Fruit fly (Drosophila melanogaster) whole organism, embryonic: Measurements from ENCODE around the gene CG10214.

Experiments
- Aef1 ChIP-seq: fragments of 200-800 bp; sonication (Bioruptor generic); IDR thresholded peaks from 3 replicates; pipeline ENCODE4 v1.3.6; 2022; ENCODE audit warnings: missing biosample characterization, missing genetic modification characterization
- Atf-2 ChIP-seq: fragments of 200-800 bp; sonication (Bioruptor generic); optimal IDR thresholded peaks from 2 replicates; lab custom pipeline; 2016; ENCODE audit warnings: missing biosample characterization, missing genetic modification characterization
- Bgb ChIP-seq: fragments of 200-800 bp; sonication (Bioruptor generic); IDR thresholded peaks from 2 replicates; pipeline ENCODE4 v1.3.6; 2022; ENCODE audit warnings: missing biosample characterization, missing genetic modification characterization; ENCODE audit not compliant: partially characterized antibody
- CG10654 ChIP-seq: fragments of 200-800 bp; sonication (Bioruptor generic); optimal IDR thresholded peaks from 2 replicates; lab custom pipeline; 2016; ENCODE audit warnings: missing biosample characterization, missing genetic modification characterization
- CG10979 ChIP-seq: fragments of 200-800 bp; sonication (Bioruptor generic); optimal IDR thresholded peaks from 2 replicates; lab custom pipeline; 2018; ENCODE audit warnings: missing biosample characterization, mild to moderate bottlenecking, missing genetic modification characterization, moderate library complexity
- CG11456 ChIP-seq: fragments of 200-800 bp; sonication (Bioruptor generic); IDR thresholded peaks from 3 replicates; pipeline ENCODE4 v1.3.6; 2022; ENCODE audit warnings: missing biosample characterization, missing genetic modification characterization
- CG12104 ChIP-seq: fragments of 200-800 bp; sonication (Bioruptor generic); optimal IDR thresholded peaks from 3 replicates; lab custom pipeline; 2016; ENCODE audit warnings: missing biosample characterization, missing genetic modification characterization
- CG14014 ChIP-seq: fragments of 200-800 bp; sonication (Bioruptor generic); IDR thresholded peaks from 2 replicates; pipeline ENCODE4 v1.3.6; 2022; ENCODE audit warnings: missing biosample characterization, missing genetic modification characterization
- CG1529 ChIP-seq: fragments of 200-800 bp; sonication (Bioruptor generic); optimal IDR thresholded peaks from 3 replicates; lab custom pipeline; 2018; ENCODE audit warnings: missing biosample characterization, missing genetic modification characterization
- CG2712 ChIP-seq: fragments of 200-800 bp; optimal IDR thresholded peaks from 3 replicates; lab custom pipeline; 2019; ENCODE audit warnings: missing biosample characterization, mild to moderate bottlenecking, missing genetic modification characterization, moderate library complexity
- CG30403 ChIP-seq: fragments of 200-800 bp; sonication (Bioruptor generic); optimal IDR thresholded peaks from 3 replicates; lab custom pipeline; 2016; ENCODE audit warnings: missing biosample characterization, missing genetic modification characterization
- CG3163 ChIP-seq: fragments of 200-800 bp; sonication (Bioruptor generic); optimal IDR thresholded peaks from 3 replicates; lab custom pipeline; 2016; ENCODE audit warnings: missing biosample characterization, missing genetic modification characterization
- CG34376 ChIP-seq: fragments of 200-800 bp; sonication (Bioruptor generic); optimal IDR thresholded peaks from 2 replicates; lab custom pipeline; 2018; ENCODE audit warnings: missing biosample characterization, mild to moderate bottlenecking, missing genetic modification characterization
- CG4707 ChIP-seq: fragments of 200-800 bp; sonication (Bioruptor generic); optimal IDR thresholded peaks from 2 replicates; lab custom pipeline; 2018; ENCODE audit warnings: missing biosample characterization, mild to moderate bottlenecking, missing genetic modification characterization, moderate library complexity
- CG4820 ChIP-seq: fragments of 200-800 bp; sonication (Bioruptor generic); optimal IDR thresholded peaks from 3 replicates; lab custom pipeline; 2016; ENCODE audit warnings: missing biosample characterization, missing genetic modification characterization
- CG7987 ChIP-seq: fragments of 200-800 bp; sonication (Bioruptor generic); optimal IDR thresholded peaks from 2 replicates; lab custom pipeline; 2018; ENCODE audit warnings: missing biosample characterization, mild to moderate bottlenecking, missing genetic modification characterization, moderate library complexity
- CG8290 ChIP-seq, 3 experiments: fragments of 200-800 bp; sonication (Bioruptor generic); optimal IDR thresholded peaks; 2 replicates each; lab custom pipeline; 2016 to 2019; ENCODE audit warnings: missing biosample characterization in 3 of 3, missing genetic modification characterization in 3 of 3, mild to moderate bottlenecking in 2 of 3, moderate library complexity in 1 of 3
- CG8924 ChIP-seq: fragments of 200-800 bp; optimal IDR thresholded peaks from 3 replicates; lab custom pipeline; 2019; ENCODE audit warnings: missing biosample characterization, mild to moderate bottlenecking, missing genetic modification characterization, moderate library complexity
- CG9437 ChIP-seq: fragments of 200-800 bp; sonication (Bioruptor generic); optimal IDR thresholded peaks from 2 replicates; lab custom pipeline; 2018; ENCODE audit warnings: missing biosample characterization, mild to moderate bottlenecking, missing genetic modification characterization
- CG9609 ChIP-seq: fragments of 200-800 bp; sonication (Bioruptor generic); optimal IDR thresholded peaks from 3 replicates; lab custom pipeline; 2016; ENCODE audit warnings: missing biosample characterization, missing genetic modification characterization
- CG9876 ChIP-seq: fragments of 200-800 bp; sonication (Bioruptor generic); optimal IDR thresholded peaks from 2 replicates; lab custom pipeline; 2016; ENCODE audit warnings: missing biosample characterization, missing genetic modification characterization
- D19B ChIP-seq: fragments of 200-800 bp; sonication (Bioruptor generic); optimal IDR thresholded peaks from 2 replicates; lab custom pipeline; 2017; ENCODE audit warnings: missing biosample characterization, mild to moderate bottlenecking, missing genetic modification characterization
- Dll ChIP-seq: fragments of 200-800 bp; sonication (Bioruptor generic); IDR thresholded peaks from 4 replicates; pipeline ENCODE4 v1.3.6; 2022; ENCODE audit warnings: missing biosample characterization, missing genetic modification characterization; ENCODE audit not compliant: partially characterized antibody
- Doc2 ChIP-seq: fragments of 200-800 bp; sonication (Bioruptor generic); IDR thresholded peaks from 2 replicates; pipeline ENCODE4 v1.3.6; 2022; ENCODE audit warnings: missing biosample characterization, missing genetic modification characterization
- Eip74EF ChIP-seq, 2 experiments: fragments of 200-800 bp in 1 of 2; fragments of >200 bp in 1 of 2; sonication (Bioruptor generic) in 1 of 2; optimal IDR thresholded peaks; 2 replicates each; lab custom pipeline; 2017 to 2019; ENCODE audit warnings: missing biosample characterization in 2 of 2, missing genetic modification characterization in 2 of 2, mild to moderate bottlenecking in 1 of 2, moderate library complexity in 1 of 2
- Gsc ChIP-seq: fragments of 200-800 bp; sonication (Bioruptor generic); IDR thresholded peaks from 2 replicates; pipeline ENCODE4 v1.3.6; 2022; ENCODE audit warnings: missing biosample characterization, missing genetic modification characterization
- Oaz ChIP-seq: fragments of 200-800 bp; sonication (Bioruptor generic); IDR thresholded peaks from 2 replicates; pipeline ENCODE4 v1.3.6; 2022; ENCODE audit warnings: missing biosample characterization, missing genetic modification characterization
- Pdp1 ChIP-seq, 2 experiments: fragments of 200-800 bp; sonication (Bioruptor generic); optimal IDR thresholded peaks; 3 replicates each; lab custom pipeline; 2016; ENCODE audit warnings: missing biosample characterization in 2 of 2, missing genetic modification characterization in 2 of 2, mild to moderate bottlenecking in 1 of 2, moderate library complexity in 1 of 2
- Ravus ChIP-seq: fragments of 200-800 bp; sonication (Bioruptor generic); IDR thresholded peaks from 2 replicates; pipeline ENCODE4 v1.3.6; 2022; ENCODE audit warnings: missing biosample characterization, missing genetic modification characterization
- Sry-β ChIP-seq: fragments of 200-800 bp; sonication (Bioruptor generic); optimal IDR thresholded peaks from 2 replicates; lab custom pipeline; 2018; ENCODE audit warnings: missing biosample characterization, mild to moderate bottlenecking, missing genetic modification characterization, moderate library complexity
- Sry-δ ChIP-seq: fragments of 200-800 bp; sonication (Bioruptor generic); optimal IDR thresholded peaks from 2 replicates; lab custom pipeline; 2016; ENCODE audit warnings: missing biosample characterization, missing genetic modification characterization
- Trl ChIP-seq, 3 experiments: fragments of >200 bp in 2 of 3; fragments of 200-800 bp in 1 of 3; sonication (Bioruptor generic) in 1 of 3; optimal IDR thresholded peaks; 2 replicates in 1 of 3; 3 replicates in 2 of 3; lab custom pipeline; 2016 to 2017; ENCODE audit warnings: missing biosample characterization in 1 of 3, missing genetic modification characterization in 1 of 3
- ase ChIP-seq: fragments of 200-800 bp; sonication (Bioruptor generic); IDR thresholded peaks from 3 replicates; pipeline ENCODE4 v1.3.6; 2022; ENCODE audit warnings: missing biosample characterization, missing genetic modification characterization
- bab2 ChIP-seq: fragments of 200-800 bp; sonication (Bioruptor generic); optimal IDR thresholded peaks from 2 replicates; lab custom pipeline; 2016; ENCODE audit warnings: missing biosample characterization, missing genetic modification characterization
- bsh ChIP-seq, 2 experiments: fragments of 200-800 bp; sonication (Bioruptor generic); optimal IDR thresholded peaks; 2 replicates each; lab custom pipeline; 2017 to 2018; ENCODE audit warnings: mild to moderate bottlenecking in 2 of 2, missing biosample characterization in 2 of 2, missing genetic modification characterization in 2 of 2, moderate library complexity in 1 of 2
- en ChIP-seq: fragments of 200-800 bp; sonication (Bioruptor generic); optimal IDR thresholded peaks from 2 replicates; lab custom pipeline; 2016; ENCODE audit warnings: missing biosample characterization, missing genetic modification characterization
- gcm ChIP-seq: fragments of 200-800 bp; sonication (Bioruptor generic); optimal IDR thresholded peaks from 2 replicates; lab custom pipeline; 2019; ENCODE audit warnings: missing biosample characterization, mild to moderate bottlenecking, missing genetic modification characterization, moderate library complexity
- hb ChIP-seq: fragments of 200-800 bp; sonication (Bioruptor generic); IDR thresholded peaks from 3 replicates; pipeline ENCODE4 v1.3.6; 2022; ENCODE audit warnings: missing biosample characterization, missing genetic modification characterization; ENCODE audit not compliant: partially characterized antibody
- kah ChIP-seq: fragments of 200-800 bp; sonication (Bioruptor generic); optimal IDR thresholded peaks from 2 replicates; lab custom pipeline; 2018; ENCODE audit warnings: missing biosample characterization, mild to moderate bottlenecking, missing genetic modification characterization
- lola ChIP-seq, 3 experiments: fragments of >200 bp in 2 of 3; fragments of 200-800 bp in 1 of 3; sonication (Bioruptor generic) in 1 of 3; optimal IDR thresholded peaks; 2 replicates each; lab custom pipeline; 2017 to 2019; ENCODE audit warnings: missing biosample characterization in 3 of 3, missing genetic modification characterization in 3 of 3, mild to moderate bottlenecking in 1 of 3, moderate library complexity in 1 of 3
- pfk ChIP-seq: fragments of 200-800 bp; sonication (Bioruptor generic); optimal IDR thresholded peaks from 2 replicates; lab custom pipeline; 2018; ENCODE audit warnings: missing biosample characterization, mild to moderate bottlenecking, missing genetic modification characterization, moderate library complexity
- prd ChIP-seq, 3 experiments: fragments of >200 bp in 2 of 3; fragments of 200-800 bp in 1 of 3; sonication (Bioruptor generic) in 1 of 3; optimal IDR thresholded peaks in 2 of 3; IDR thresholded peaks in 1 of 3; 2 replicates in 2 of 3; 3 replicates in 1 of 3; pipeline versions ENCODE4 v1.3.6 to Lab custom; 2017 to 2022; ENCODE audit warnings: missing biosample characterization in 1 of 3, missing genetic modification characterization in 1 of 3
- psq ChIP-seq: fragments of 200-800 bp; sonication (Bioruptor generic); optimal IDR thresholded peaks from 2 replicates; lab custom pipeline; 2017; ENCODE audit warnings: missing biosample characterization, missing genetic modification characterization
- salm ChIP-seq: fragments of 200-800 bp; sonication (Bioruptor generic); optimal IDR thresholded peaks from 2 replicates; lab custom pipeline; 2018; ENCODE audit warnings: missing biosample characterization, mild to moderate bottlenecking, missing genetic modification characterization
- slou ChIP-seq: fragments of 200-800 bp; sonication (Bioruptor generic); optimal IDR thresholded peaks from 3 replicates; lab custom pipeline; 2016; ENCODE audit warnings: missing biosample characterization, missing genetic modification characterization
- tgo ChIP-seq: fragments of 200-800 bp; sonication (Bioruptor generic); IDR thresholded peaks from 3 replicates; pipeline ENCODE4 v1.3.6; 2022; ENCODE audit warnings: missing biosample characterization, missing genetic modification characterization
- wor ChIP-seq: fragments of 200-800 bp; sonication (Bioruptor generic); IDR thresholded peaks from 2 replicates; pipeline ENCODE4 v1.3.6; 2022; ENCODE audit warnings: missing biosample characterization, missing genetic modification characterization

The CG10214 gene

DNA sequence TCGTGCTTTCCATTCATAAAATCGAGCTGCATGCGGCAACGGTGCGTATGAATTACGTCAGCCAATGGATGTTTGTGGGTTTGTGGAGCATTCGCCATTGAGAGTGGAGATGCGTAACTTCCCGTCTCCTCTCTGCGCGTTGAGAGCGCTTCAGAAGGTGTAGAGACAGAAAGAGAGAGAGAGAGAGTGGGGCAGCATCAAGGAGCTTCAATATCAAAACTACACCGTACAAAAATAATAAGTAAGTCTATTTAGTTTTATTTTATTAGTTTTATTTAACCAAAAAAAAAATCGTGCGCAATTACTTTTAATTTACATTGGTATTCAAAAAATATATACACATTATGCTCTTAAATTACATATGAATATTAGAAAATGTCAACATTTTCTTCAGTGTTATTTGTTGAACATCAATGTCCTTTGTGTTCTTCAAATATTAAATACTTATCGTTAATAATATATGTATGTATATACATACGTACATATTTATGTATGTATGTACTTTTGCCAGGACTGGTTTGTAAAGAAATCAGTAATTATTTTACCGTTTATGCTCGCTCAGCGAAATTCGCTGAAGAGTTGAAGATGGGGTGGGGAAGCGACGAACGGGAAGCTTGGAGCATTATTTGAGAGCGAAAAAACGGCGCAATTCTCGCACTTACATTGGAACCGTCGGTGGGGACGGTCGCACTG is 44.5 kb downstream of the CG10214 start, which contains the start of gene CG10365 (continued):
- TF ChIP-seq CG34376 (peak; percentile 22), ase (GFP tag; lab: Robert Waterston, UW) (peak; percentile 58; the same call in 1 of the 3 replicates), Trl (optimal IDR thresholded peaks at IDR 0.05; lab: Kevin White, UChicago) (peak; percentile 78 to 89), Trl (GFP tag; optimal IDR thresholded peaks at IDR 0.05; lab: Kevin White, UChicago) (no peak), wor (GFP tag; lab: Robert Waterston, UW) (peak; percentile 57), CG14014 (peak; percentile 92), CG9609 (no peak), slou (GFP tag; lab: Kevin White, UChicago) (peak; percentile 57), CG7987 (GFP tag; lab: Kevin White, UChicago) (no peak), pfk (GFP tag; lab: Kevin White, UChicago) (no peak), Oaz (GFP tag; lab: Robert Waterston, UW) (peak; percentile 67), CG2712 (peak; percentile 84), Sry-δ (no peak), CG3163 (GFP tag; lab: Kevin White, UChicago) (no peak), Sry-β (GFP tag; lab: Kevin White, UChicago) (no peak), CG4707 (no peak), CG11456 (GFP tag; lab: Robert Waterston, UW) (peak; percentile 72), gcm (GFP tag; lab: Kevin White, UChicago) (peak; percentile 91), prd (optimal IDR thresholded peaks at IDR 0.05; lab: Kevin White, UChicago) (no peak), prd (GFP tag; IDR thresholded peaks at IDR 0.05; lab: Robert Waterston, UW) (peak; percentile 77), Bgb (GFP tag; lab: Robert Waterston, UW) (no peak), Atf-2 (no peak), CG9876 (GFP tag; lab: Kevin White, UChicago) (no peak), kah (peak; percentile 67), Eip74EF (GFP tag; optimal IDR thresholded peaks at IDR 0.05; lab: Kevin White, UChicago) (peak in 1 of 2 experiments; percentile 93), Doc2 (GFP tag; lab: Robert Waterston, UW) (no peak), en (no peak), CG10654 (GFP tag; lab: Kevin White, UChicago) (peak; percentile 73), D19B (peak; percentile 61), CG30403 (GFP tag; lab: Kevin White, UChicago) (peak; percentile 90), CG8924 (tag; lab: Kevin White, UChicago) (peak; percentile 85), Aef1 (GFP tag; lab: Robert Waterston, UW) (peak; percentile 78), Ravus (GFP tag; lab: Robert Waterston, UW) (peak; percentile 76), psq (GFP tag; lab: Kevin White, UChicago) (peak; percentile 52), Dll (no peak), Pdp1 (GFP tag; optimal IDR thresholded peaks at IDR 0.05; lab: Kevin White, UChicago) (peak in 1 of 2 experiments; percentile 96), Gsc (GFP tag; lab: Robert Waterston, UW) (no peak), CG4820 (GFP tag; lab: Kevin White, UChicago) (peak; percentile 49), CG12104 (peak; percentile 74), salm (tag; lab: Kevin White, UChicago) (peak; percentile 83), CG8290 (GFP tag; optimal IDR thresholded peaks at IDR 0.05; lab: Kevin White, UChicago) (peak; percentile 26), CG8290 (tag; optimal IDR thresholded peaks at IDR 0.05; lab: Kevin White, UChicago) (no peak), hb (GFP tag; lab: Robert Waterston, UW) (no peak), CG9437 (GFP tag; lab: Kevin White, UChicago) (peak; percentile 87), CG1529 (GFP tag; lab: Kevin White, UChicago) (peak; percentile 17), bsh (GFP tag; optimal IDR thresholded peaks at IDR 0.05; lab: Kevin White, UChicago) (peak; percentile 16 to 77), tgo (peak; percentile 92), CG10979 (tag; lab: Kevin White, UChicago) (peak; percentile 82), lola (GFP tag; optimal IDR thresholded peaks at IDR 0.05; lab: Kevin White, UChicago) (peak in 1 of 3 experiments; percentile 39), bab2 (GFP tag; lab: Kevin White, UChicago) (peak; percentile 21)
